Fruit fly (Drosophila melanogaster) whole organism, adult: ENCODE data around the gene CG6277.

Experiments used
- CG11617 ChIP-seq: fragments of 200-800 bp; sonication (Bioruptor generic); optimal IDR thresholded peaks from 2 replicates; lab custom pipeline; 2017; ENCODE audit warnings: mild to moderate bottlenecking, missing biosample characterization, missing genetic modification reagents, missing genetic modification characterization
- CG12768 ChIP-seq: fragments of 200-800 bp; sonication (Bioruptor generic); optimal IDR thresholded peaks from 2 replicates; lab custom pipeline; 2017; ENCODE audit warnings: missing biosample characterization, missing genetic modification characterization, mild to moderate bottlenecking, moderate library complexity, missing genetic modification reagents
- CG14711 ChIP-seq: fragments of 200-800 bp; sonication (Bioruptor generic); optimal IDR thresholded peaks from 2 replicates; lab custom pipeline; 2018; ENCODE audit warnings: missing biosample characterization, mild to moderate bottlenecking, missing genetic modification characterization, moderate library complexity
- CG7045 ChIP-seq: fragments of 200-800 bp; sonication (Bioruptor generic); optimal IDR thresholded peaks from 2 replicates; lab custom pipeline; 2017; ENCODE audit warnings: missing biosample characterization, mild to moderate bottlenecking, missing genetic modification characterization
- CG7101 ChIP-seq: fragments of 200-800 bp; sonication (Bioruptor generic); optimal IDR thresholded peaks from 2 replicates; lab custom pipeline; 2018; ENCODE audit warnings: missing biosample characterization, mild to moderate bottlenecking, missing genetic modification characterization, moderate library complexity
- Clk ChIP-seq: fragments of 200-800 bp; sonication (Bioruptor generic); optimal IDR thresholded peaks from 2 replicates; lab custom pipeline; 2017; ENCODE audit warnings: missing biosample characterization, missing genetic modification characterization
- Crg-1 ChIP-seq: fragments of 200-800 bp; sonication (Bioruptor generic); optimal IDR thresholded peaks from 2 replicates; lab custom pipeline; 2016; ENCODE audit warnings: missing biosample characterization, missing genetic modification characterization
- Hr96 ChIP-seq: fragments of 200-800 bp; sonication (Bioruptor generic); optimal IDR thresholded peaks from 2 replicates; lab custom pipeline; 2016; ENCODE audit warnings: missing biosample characterization, missing genetic modification characterization
- bab1 ChIP-seq: fragments of 200-800 bp; sonication (Bioruptor generic); optimal IDR thresholded peaks from 3 replicates; lab custom pipeline; 2019; ENCODE audit warnings: missing biosample characterization, mild to moderate bottlenecking, missing genetic modification characterization, moderate library complexity
- cnc ChIP-seq, 2 experiments: fragments of >200 bp; optimal IDR thresholded peaks; 2 replicates each; lab custom pipeline; 2017
- ovo ChIP-seq: fragments of 200-800 bp; sonication (Bioruptor generic); optimal IDR thresholded peaks from 2 replicates; lab custom pipeline; 2016; ENCODE audit warnings: missing biosample characterization, missing genetic modification characterization
- toe ChIP-seq: fragments of 200-800 bp; sonication (Bioruptor generic); optimal IDR thresholded peaks from 2 replicates; lab custom pipeline; 2016; ENCODE audit warnings: missing biosample characterization, missing genetic modification characterization

DNA sequence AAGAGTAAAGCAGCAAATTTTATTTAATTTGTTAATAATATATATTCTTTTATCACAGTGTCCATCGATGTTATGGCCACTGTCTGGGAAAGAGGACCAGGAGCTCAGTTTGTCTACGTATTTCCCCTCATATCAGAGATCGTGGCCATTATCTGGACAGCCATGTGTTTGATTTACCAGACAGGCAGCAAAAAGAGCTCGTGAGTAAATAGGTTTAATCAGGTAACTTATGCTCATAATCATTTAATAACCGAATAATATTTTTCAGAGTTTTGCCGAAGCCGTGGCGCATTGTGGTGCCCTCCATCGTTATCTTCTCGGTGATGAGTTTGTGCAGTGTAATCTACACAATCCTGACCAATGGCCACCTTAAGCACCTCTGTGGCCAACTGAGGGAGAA is 38.6 kb downstream of the CG6277 start:
- no peak for TF ChIP-seq ovo (GFP tag; lab: Kevin White, UChicago)
- TF ChIP-seq CG11617 (GFP tag; lab: Kevin White, UChicago): no peak
- TF ChIP-seq CG14711 (tag; lab: Kevin White, UChicago): no peak
- no peak for TF ChIP-seq CG7045 (GFP tag; lab: Kevin White, UChicago)
- no peak for TF ChIP-seq cnc (optimal IDR thresholded peaks at IDR 0.05; lab: Kevin White, UChicago)
- no peak for TF ChIP-seq bab1
- no peak for TF ChIP-seq CG7101
- no peak for TF ChIP-seq Hr96 (GFP tag; lab: Kevin White, UChicago)
- TF ChIP-seq Crg-1: no peak
- no peak for TF ChIP-seq CG12768 (GFP tag; lab: Kevin White, UChicago)
- TF ChIP-seq Clk (GFP tag; lab: Kevin White, UChicago): no peak
- no peak for TF ChIP-seq toe
